Fruit fly (Drosophila melanogaster) whole organism, prepupa: ENCODE results near the gene CG46468.

Experiments used
- Blimp-1 ChIP-seq: fragments of 200-800 bp; sonication (Bioruptor generic); optimal IDR thresholded peaks from 3 replicates; lab custom pipeline; 2017; ENCODE audit warnings: missing biosample characterization, missing genetic modification characterization, mild to moderate bottlenecking, moderate library complexity, missing genetic modification reagents
- CG11762 ChIP-seq: fragments of 200-800 bp; sonication (Bioruptor generic); optimal IDR thresholded peaks from 3 replicates; lab custom pipeline; 2016; ENCODE audit warnings: missing biosample characterization, missing genetic modification characterization; ENCODE audit not compliant: insufficient read depth
- CG11902 ChIP-seq: fragments of 200-800 bp; sonication (Bioruptor generic); optimal IDR thresholded peaks from 3 replicates; lab custom pipeline; 2016; ENCODE audit warnings: missing biosample characterization, missing genetic modification characterization
- CG15336 ChIP-seq: fragments of 200-800 bp; sonication (Bioruptor generic); IDR thresholded peaks from 2 replicates; pipeline ENCODE4 v1.3.6; 2022; ENCODE audit warnings: missing biosample characterization, missing genetic modification characterization
- CG31627 ChIP-seq: fragments of 200-800 bp; sonication (Bioruptor generic); optimal IDR thresholded peaks from 3 replicates; lab custom pipeline; 2016; ENCODE audit warnings: missing biosample characterization, missing genetic modification characterization
- CG34406 ChIP-seq: fragments of 200-800 bp; sonication (Bioruptor generic); optimal IDR thresholded peaks from 3 replicates; lab custom pipeline; 2016; ENCODE audit warnings: missing biosample characterization, missing genetic modification characterization
- CG6276 ChIP-seq: fragments of 200-800 bp; sonication (Bioruptor generic); optimal IDR thresholded peaks from 2 replicates; lab custom pipeline; 2017; ENCODE audit warnings: missing biosample characterization, mild to moderate bottlenecking, missing genetic modification characterization
- CG6854 ChIP-seq: fragments of 200-800 bp; sonication (Bioruptor generic); optimal IDR thresholded peaks from 2 replicates; lab custom pipeline; 2017; ENCODE audit warnings: missing biosample characterization, mild to moderate bottlenecking, missing genetic modification characterization
- CG8319 ChIP-seq: fragments of 200-800 bp; sonication (Bioruptor generic); optimal IDR thresholded peaks from 3 replicates; lab custom pipeline; 2016; ENCODE audit warnings: missing biosample characterization, missing genetic modification characterization
- CG9139 ChIP-seq: fragments of 200-800 bp; sonication (Bioruptor generic); optimal IDR thresholded peaks from 3 replicates; lab custom pipeline; 2017; ENCODE audit warnings: missing biosample characterization, mild to moderate bottlenecking, missing genetic modification characterization
- Gug ChIP-seq: fragments of 200-800 bp; sonication (Bioruptor generic); IDR thresholded peaks from 2 replicates; pipeline ENCODE4 v1.3.6; 2022; ENCODE audit warnings: missing biosample characterization, missing genetic modification characterization
- Met ChIP-seq: fragments of 200-800 bp; sonication (Bioruptor generic); optimal IDR thresholded peaks from 3 replicates; lab custom pipeline; 2016; ENCODE audit warnings: missing biosample characterization, missing genetic modification characterization
- acj6 ChIP-seq: fragments of 200-800 bp; sonication (Bioruptor generic); optimal IDR thresholded peaks from 3 replicates; lab custom pipeline; 2016; ENCODE audit warnings: missing biosample characterization, missing genetic modification characterization
- spab ChIP-seq: fragments of 200-800 bp; sonication (Bioruptor generic); optimal IDR thresholded peaks from 2 replicates; lab custom pipeline; 2017; ENCODE audit warnings: missing biosample characterization, mild to moderate bottlenecking, missing genetic modification characterization, missing genetic modification reagents

DNA sequence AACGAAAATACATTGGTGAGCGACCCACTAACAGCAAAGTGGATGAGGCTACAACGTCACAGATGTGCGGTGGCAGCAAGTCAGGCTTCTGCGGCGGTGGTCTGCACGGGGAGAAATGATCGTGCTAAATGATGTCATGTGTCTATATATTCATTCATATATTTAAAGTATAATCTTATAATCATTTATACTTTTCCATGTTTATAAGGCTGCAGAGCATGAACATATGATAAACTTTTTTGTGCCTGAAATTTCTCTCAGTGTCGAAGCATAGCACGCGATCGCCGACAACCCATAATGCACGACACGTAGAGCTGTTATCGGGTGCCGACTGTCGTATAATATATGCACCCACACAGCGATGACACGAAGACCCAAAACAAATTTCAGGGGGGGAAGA lies 33.2 kb upstream of the CG46468 start:
- no peak for TF ChIP-seq CG6854 (GFP tag; lab: Kevin White, UChicago)
- TF ChIP-seq CG15336 (GFP tag; lab: Robert Waterston, UW): peak; percentile 45; the same call in 1 of the 2 replicates
- no peak for TF ChIP-seq Met (GFP tag; lab: Kevin White, UChicago)
- no peak for TF ChIP-seq CG9139 (GFP tag; lab: Kevin White, UChicago)
- no peak for TF ChIP-seq Blimp-1 (GFP tag; lab: Kevin White, UChicago)
- no peak for TF ChIP-seq CG34406 (GFP tag; lab: Kevin White, UChicago)
- no peak for TF ChIP-seq CG8319
- peak; percentile 47 for TF ChIP-seq Gug (GFP tag; lab: Robert Waterston, UW)
- TF ChIP-seq CG11762: no peak
- TF ChIP-seq CG6276: no peak
- TF ChIP-seq acj6 (GFP tag; lab: Kevin White, UChicago): peak; percentile 33
- TF ChIP-seq CG11902: no peak
- no peak for TF ChIP-seq spab (GFP tag; lab: Kevin White, UChicago)
- TF ChIP-seq CG31627 (GFP tag; lab: Kevin White, UChicago): no peak
